Worm (Caenorhabditis elegans) whole organism, young adult: ENCODE data around the gene F40F9.3.
A peak's percentile ranks its signal among the peaks of the same experiment; 100 is the strongest.

Experiments used
- B0035.1 ChIP-seq: sonication (generic microtip); optimal IDR thresholded peaks from 2 replicates; lab custom pipeline; 2016; ENCODE audit warnings: missing genetic modification characterization, mild to moderate bottlenecking, missing compliant biosample characterization, missing genotype, missing genetic modification reagents
- C17E4.6 ChIP-seq: fragments of 200-800 bp; sonication (Bioruptor generic); IDR thresholded peaks from 2 replicates; pipeline ENCODE4 v1.3.6; 2022; ENCODE audit warnings: missing genetic modification reagents, missing genetic modification characterization, missing compliant biosample characterization
- D2030.7 ChIP-seq: fragments of 200-800 bp; sonication (Bioruptor generic); IDR thresholded peaks from 2 replicates; pipeline ENCODE4 v1.3.6; 2022; ENCODE audit warnings: missing genetic modification reagents, missing genetic modification characterization, missing compliant biosample characterization
- F33H1.4 ChIP-seq: fragments of 200-800 bp; sonication (Bioruptor generic); IDR thresholded peaks from 2 replicates; pipeline ENCODE4 v1.3.6; 2022; ENCODE audit warnings: missing genetic modification reagents, missing genetic modification characterization, missing compliant biosample characterization
- F39B2.1 ChIP-seq: fragments of 200-800 bp; sonication (Bioruptor generic); IDR thresholded peaks from 2 replicates; pipeline ENCODE4 v1.3.6; 2022; ENCODE audit warnings: missing genetic modification reagents, missing genetic modification characterization, missing compliant biosample characterization
- F55B11.4 ChIP-seq: sonication (generic microtip); optimal IDR thresholded peaks from 2 replicates; lab custom pipeline; 2016; ENCODE audit warnings: missing compliant biosample characterization, missing genetic modification characterization, borderline replicate concordance; ENCODE audit not compliant: insufficient read depth
- Y67H2A.10 ChIP-seq: fragments of 200-800 bp; sonication (Bioruptor generic); conservative IDR thresholded peaks from 2 replicates; pipeline ENCODE4 v1.3.6; 2022; ENCODE audit warnings: missing genetic modification reagents, missing genetic modification characterization, missing compliant biosample characterization
- Y95B8A.8 ChIP-seq: fragments of 200-800 bp; sonication (Bioruptor generic); IDR thresholded peaks from 2 replicates; pipeline ENCODE4 v1.3.6; 2022; ENCODE audit warnings: missing genetic modification reagents, missing genetic modification characterization, missing compliant biosample characterization
- atf-7 ChIP-seq: sonication (generic microtip); optimal IDR thresholded peaks from 2 replicates; lab custom pipeline; 2017; ENCODE audit warnings: mild to moderate bottlenecking, missing genetic modification characterization, missing compliant biosample characterization
- athp-1 ChIP-seq: sonication (generic microtip); optimal IDR thresholded peaks from 2 replicates; lab custom pipeline; 2017; ENCODE audit warnings: mild to moderate bottlenecking, missing genetic modification characterization, missing compliant biosample characterization
- attf-5 ChIP-seq: fragments of 200-800 bp; sonication (Bioruptor generic); optimal IDR thresholded peaks from 2 replicates; lab custom pipeline; 2018; ENCODE audit warnings: mild to moderate bottlenecking, missing genetic modification characterization, missing compliant biosample characterization
- ccch-3 ChIP-seq: fragments of 200-800 bp; sonication (Bioruptor generic); optimal IDR thresholded peaks from 2 replicates; lab custom pipeline; 2018; ENCODE audit warnings: mild to moderate bottlenecking, missing genetic modification characterization, missing compliant biosample characterization
- cebp-1 ChIP-seq, 2 experiments: fragments of 200-800 bp in 1 of 2; sonication (Bioruptor generic) in 1 of 2; sonication (generic microtip) in 1 of 2; IDR thresholded peaks in 1 of 2; optimal IDR thresholded peaks in 1 of 2; 2 replicates each; pipeline versions ENCODE4 v1.3.6 to Lab custom; 2017 to 2022; ENCODE audit warnings: missing compliant biosample characterization in 2 of 2, missing genetic modification characterization in 2 of 2, mild to moderate bottlenecking in 1 of 2, missing genetic modification reagents in 1 of 2, moderate library complexity in 1 of 2
- ceh-100 ChIP-seq: fragments of 200-800 bp; sonication (Bioruptor generic); IDR thresholded peaks from 2 replicates; pipeline ENCODE4 v1.3.6; 2022; ENCODE audit warnings: missing genetic modification reagents, missing genetic modification characterization, missing compliant biosample characterization
- ceh-79 ChIP-seq: sonication (generic microtip); optimal IDR thresholded peaks from 2 replicates; lab custom pipeline; 2017; ENCODE audit warnings: mild to moderate bottlenecking, missing genetic modification characterization, missing compliant biosample characterization
- ceh-91 ChIP-seq: fragments of 200-800 bp; sonication (Bioruptor generic); IDR thresholded peaks from 2 replicates; pipeline ENCODE4 v1.3.6; 2022; ENCODE audit warnings: missing genetic modification reagents, missing genetic modification characterization, missing compliant biosample characterization
- dox-1 ChIP-seq: fragments of 200-800 bp; sonication (Bioruptor generic); IDR thresholded peaks from 2 replicates; pipeline ENCODE4 v1.3.6; 2022; ENCODE audit warnings: missing genetic modification reagents, missing genetic modification characterization, missing compliant biosample characterization
- dpl-1 ChIP-seq: fragments of 150-350 bp; optimal IDR thresholded peaks from 2 replicates; lab custom pipeline; 2014; ENCODE audit warnings: missing biosample characterization, missing genetic modification reagents, missing genetic modification characterization
- efl-1 ChIP-seq: fragments of 150-350 bp; optimal IDR thresholded peaks from 2 replicates; lab custom pipeline; 2014; ENCODE audit warnings: missing biosample characterization, missing genetic modification reagents, missing genetic modification characterization
- egl-44 ChIP-seq: fragments of 200-800 bp; sonication (Bioruptor generic); IDR thresholded peaks from 2 replicates; pipeline ENCODE4 v1.3.6; 2022; ENCODE audit warnings: missing genetic modification reagents, missing genetic modification characterization, missing compliant biosample characterization
- fkh-3 ChIP-seq: sonication (generic microtip); optimal IDR thresholded peaks from 2 replicates; lab custom pipeline; 2016; ENCODE audit warnings: mild to moderate bottlenecking, missing genetic modification characterization, missing compliant biosample characterization
- gei-17 ChIP-seq: fragments of 200-800 bp; sonication (Bioruptor generic); optimal IDR thresholded peaks from 2 replicates; lab custom pipeline; 2018; ENCODE audit warnings: mild to moderate bottlenecking, missing genetic modification characterization, missing compliant biosample characterization
- hlh-12 ChIP-seq: sonication (generic microtip); optimal IDR thresholded peaks from 2 replicates; lab custom pipeline; 2016; ENCODE audit warnings: missing genetic modification characterization, missing compliant biosample characterization
- hmg-1.2 ChIP-seq: fragments of 200-800 bp; sonication (Bioruptor generic); IDR thresholded peaks from 2 replicates; pipeline ENCODE4 v1.3.6; 2022; ENCODE audit warnings: missing genetic modification reagents, missing genetic modification characterization, missing compliant biosample characterization
- lin-40 ChIP-seq: sonication (generic microtip); optimal IDR thresholded peaks from 2 replicates; lab custom pipeline; 2016; ENCODE audit warnings: missing genetic modification characterization, mild to moderate bottlenecking, missing compliant biosample characterization, missing genotype, missing genetic modification reagents
- lin-54 ChIP-seq: fragments of 200-800 bp; sonication (Bioruptor generic); optimal IDR thresholded peaks from 2 replicates; lab custom pipeline; 2018; ENCODE audit warnings: mild to moderate bottlenecking, missing genetic modification characterization, missing compliant biosample characterization
- lsl-1 ChIP-seq: fragments of 200-800 bp; sonication (Bioruptor generic); optimal IDR thresholded peaks from 2 replicates; lab custom pipeline; 2018; ENCODE audit warnings: mild to moderate bottlenecking, missing genetic modification characterization, moderate library complexity, missing compliant biosample characterization
- madf-10 ChIP-seq: sonication (generic microtip); optimal IDR thresholded peaks from 2 replicates; lab custom pipeline; 2016; ENCODE audit warnings: mild to moderate bottlenecking, missing genetic modification characterization, missing compliant biosample characterization
- madf-6 ChIP-seq: fragments of 200-800 bp; sonication (Bioruptor generic); IDR thresholded peaks from 2 replicates; pipeline ENCODE4 v1.3.6; 2022; ENCODE audit warnings: missing genetic modification reagents, missing genetic modification characterization, missing compliant biosample characterization
- mcd-1 ChIP-seq: fragments of 200-800 bp; sonication (Bioruptor generic); IDR thresholded peaks from 2 replicates; pipeline ENCODE4 v1.3.6; 2022; ENCODE audit warnings: missing genetic modification reagents, missing genetic modification characterization, missing compliant biosample characterization
- mel-28 ChIP-seq: sonication (generic microtip); optimal IDR thresholded peaks from 2 replicates; lab custom pipeline; 2016; ENCODE audit warnings: borderline replicate concordance, mild to moderate bottlenecking, missing genetic modification characterization, missing compliant biosample characterization
- mes-4 ChIP-seq: sonication (generic microtip); optimal IDR thresholded peaks from 2 replicates; lab custom pipeline; 2016; ENCODE audit warnings: missing genotype, missing genetic modification characterization, missing compliant biosample characterization
- nhr-80 ChIP-seq: sonication (generic microtip); optimal IDR thresholded peaks from 2 replicates; lab custom pipeline; 2016; ENCODE audit warnings: missing genetic modification characterization, missing compliant biosample characterization
- rec-8 ChIP-seq, 2 experiments: sonication (generic microtip); optimal IDR thresholded peaks; 2 replicates each; lab custom pipeline; 2016; ENCODE audit warnings: mild to moderate bottlenecking in 2 of 2, missing genetic modification characterization in 2 of 2, missing genetic modification reagents in 2 of 2, missing genotype in 2 of 2, missing biosample characterization in 1 of 2, missing compliant biosample characterization in 1 of 2, moderate library complexity in 1 of 2
- rpc-1 ChIP-seq, 2 experiments: fragments of 150-350 bp in 1 of 2; sonication (generic microtip) in 1 of 2; optimal IDR thresholded peaks; 2 replicates each; lab custom pipeline; 2014 to 2018; ENCODE audit warnings: missing biosample characterization in 1 of 2, missing genetic modification characterization in 1 of 2, missing genetic modification reagents in 1 of 2, missing genotype in 1 of 2
- snpc-3.4 ChIP-seq: sonication (generic microtip); optimal IDR thresholded peaks from 2 replicates; lab custom pipeline; 2017; ENCODE audit warnings: missing genetic modification characterization, mild to moderate bottlenecking, missing compliant biosample characterization, antibody characterized with exemption, moderate library complexity, missing genotype, missing genetic modification reagents
- snpc-4 ChIP-seq, 5 experiments: fragments of 150-350 bp in 1 of 5; sonication (generic microtip) in 4 of 5; optimal IDR thresholded peaks; 2 replicates each; lab custom pipeline; 2014 to 2018; ENCODE audit warnings: missing genetic modification characterization in 5 of 5, missing biosample characterization in 3 of 5, antibody characterized with exemption in 2 of 5, mild to moderate bottlenecking in 2 of 5, missing compliant biosample characterization in 2 of 5, missing genotype in 2 of 5, moderate library complexity in 2 of 5, missing genetic modification reagents in 1 of 5
- tbp1 ChIP-seq: fragments of 200-800 bp; sonication (Bioruptor generic); optimal IDR thresholded peaks from 2 replicates; lab custom pipeline; 2018; ENCODE audit warnings: mild to moderate bottlenecking, missing genetic modification characterization, missing compliant biosample characterization
- ztf-18 ChIP-seq: sonication (generic microtip); optimal IDR thresholded peaks from 2 replicates; lab custom pipeline; 2016; ENCODE audit warnings: missing genotype, mild to moderate bottlenecking, missing genetic modification characterization, missing compliant biosample characterization
- ztf-22 ChIP-seq: fragments of 200-800 bp; sonication (Bioruptor generic); optimal IDR thresholded peaks from 2 replicates; lab custom pipeline; 2018; ENCODE audit warnings: mild to moderate bottlenecking, missing genetic modification characterization, moderate library complexity, missing compliant biosample characterization

The F40F9.3 gene

DNA sequence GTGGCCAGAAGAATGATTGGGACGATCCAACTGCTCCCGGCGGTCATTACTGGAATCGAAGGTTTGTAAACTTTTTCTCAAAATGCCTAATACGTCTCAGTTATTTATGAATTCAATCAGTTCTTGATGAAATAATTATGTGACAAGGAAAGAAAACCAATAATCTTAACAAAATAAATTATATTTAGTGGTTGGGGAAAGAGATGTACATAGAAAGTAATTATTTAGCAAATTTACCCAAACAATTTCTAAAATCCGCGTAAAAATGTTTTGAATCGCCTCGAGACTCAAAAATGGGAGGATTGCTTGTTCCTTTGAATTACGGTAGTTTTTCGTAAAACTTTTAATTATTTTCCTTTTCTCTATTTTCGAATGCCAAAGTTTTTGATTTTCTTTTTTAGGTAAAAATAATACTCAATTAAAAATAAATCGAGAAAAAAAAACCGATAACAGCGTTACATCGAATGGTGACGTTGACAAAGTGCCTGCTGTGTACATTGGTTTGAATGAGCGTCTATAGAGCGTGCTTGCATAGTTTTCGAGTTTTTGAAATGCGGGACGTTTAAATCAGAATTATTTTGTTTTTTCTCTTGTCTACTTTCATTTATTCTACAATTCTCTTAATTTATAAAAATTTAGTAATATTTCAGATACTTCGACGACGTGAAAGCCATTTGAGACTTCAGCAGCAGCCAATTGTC, 14.6 kb downstream of the F40F9.3 start, which contains the start of the genes aagr-3 and drap-1:
Gene aagr-3 (minus strand): TSS at position 51 of the 701 bp plus-strand sequence.
Gene drap-1 (plus strand): TSS at position 645 of the 701 bp plus-strand sequence.
- TF ChIP-seq nhr-80 (tag; lab: Kevin White, UChicago): peak; percentile 66
- peak; percentile 54 for TF ChIP-seq snpc-3.4 (tag; lab: Kevin White, UChicago)
- peak; percentile 14; the same call in 1 of the 2 replicates for TF ChIP-seq dox-1 (GFP tag; lab: Robert Waterston, UW)
- TF ChIP-seq D2030.7 (GFP tag; lab: Robert Waterston, UW): 0 out of 2 replicates have a peak, but pooled peaks have one; percentile 17
- peak; percentile 10 for TF ChIP-seq dpl-1
- peak; percentile 60 for TF ChIP-seq lsl-1 (GFP tag; lab: Kevin White, UChicago)
- no peak for TF ChIP-seq hlh-12 (tag; lab: Kevin White, UChicago)
- TF ChIP-seq snpc-4 (GFP tag; optimal IDR thresholded peaks at IDR 0.05; lab: Kevin White, UChicago): no peak
- TF ChIP-seq snpc-4 (tag; optimal IDR thresholded peaks at IDR 0.05; lab: Kevin White, UChicago): peak in 1 of 4 experiments; percentile 8
- TF ChIP-seq tbp1 (GFP tag; lab: Kevin White, UChicago): peak; percentile 0
- no peak for TF ChIP-seq F55B11.4 (tag; lab: Kevin White, UChicago)
- no peak for TF ChIP-seq rec-8 (tag; optimal IDR thresholded peaks at IDR 0.05; lab: Kevin White, UChicago)
- TF ChIP-seq F33H1.4 (GFP tag; lab: Robert Waterston, UW): peak; percentile 50; the same call in 1 of the 2 replicates
- peak; percentile 61 for TF ChIP-seq attf-5 (GFP tag; lab: Kevin White, UChicago)
- peak; percentile 3 for TF ChIP-seq efl-1 (GFP tag; lab: Kevin White, UChicago)
- TF ChIP-seq C17E4.6 (GFP tag; lab: Robert Waterston, UW): no peak
- TF ChIP-seq ceh-79 (tag; lab: Kevin White, UChicago): no peak
- TF ChIP-seq mcd-1 (GFP tag; lab: Robert Waterston, UW): peak; percentile 62
- TF ChIP-seq ceh-91 (GFP tag; lab: Robert Waterston, UW): 0 out of 2 replicates have a peak, but pooled peaks have one; percentile 27
- TF ChIP-seq lin-40 (tag; lab: Kevin White, UChicago): peak; percentile 11
- TF ChIP-seq lin-54: peak; percentile 42
- no peak for TF ChIP-seq cebp-1 (GFP tag; IDR thresholded peaks at IDR 0.05; lab: Robert Waterston, UW)
- TF ChIP-seq cebp-1 (tag; optimal IDR thresholded peaks at IDR 0.05; lab: Kevin White, UChicago): peak; percentile 40
- TF ChIP-seq madf-10 (tag; lab: Kevin White, UChicago): no peak

DNA sequence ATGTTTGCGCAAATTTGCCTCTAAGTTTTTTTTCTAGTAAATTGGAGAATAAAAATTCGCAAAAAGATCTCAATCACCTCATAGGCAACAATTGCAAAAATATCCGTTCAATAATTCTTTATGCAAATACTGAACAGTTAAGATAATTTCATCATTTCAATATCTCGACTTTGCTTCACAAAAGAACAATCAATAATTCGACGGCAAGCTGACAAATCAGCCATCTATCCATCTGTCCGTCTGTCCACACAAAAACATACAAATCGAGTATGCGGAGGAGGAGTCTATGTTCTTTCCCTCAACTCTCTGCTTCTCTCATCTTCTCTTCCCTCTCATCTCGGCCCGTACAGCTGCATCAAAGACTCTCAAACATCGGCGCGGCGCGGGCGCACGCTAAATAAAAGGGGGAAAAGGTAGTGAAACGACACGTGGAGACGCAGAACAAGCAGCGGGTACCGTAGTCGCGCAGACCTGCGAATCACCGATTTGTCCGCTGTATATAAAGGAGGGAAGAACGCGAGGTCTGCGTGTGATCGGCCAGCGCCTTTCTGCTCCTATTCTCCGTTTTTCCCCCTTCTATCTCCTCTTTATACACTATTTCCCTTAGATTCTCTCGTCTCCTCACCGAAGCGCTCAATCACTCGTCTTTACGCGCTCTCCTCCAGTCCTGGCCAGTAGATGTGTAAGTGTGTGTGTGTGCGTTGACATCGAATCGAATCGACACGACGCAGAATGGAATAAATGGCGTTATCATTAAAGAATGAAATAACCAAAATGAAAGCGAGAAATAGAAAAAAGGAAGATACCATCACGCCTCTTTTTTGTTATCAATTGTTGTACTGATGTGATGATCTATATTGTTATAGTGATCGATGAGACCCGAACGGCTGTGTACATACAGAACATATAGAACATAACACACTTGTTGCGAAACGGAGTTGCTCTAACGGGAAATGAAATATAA, 16.0 kb downstream of the F40F9.3 start:
- peak; percentile 19 for TF ChIP-seq madf-6 (GFP tag; lab: Robert Waterston, UW)
- no peak for TF ChIP-seq F55B11.4 (tag; lab: Kevin White, UChicago)
- peak; percentile 55 for TF ChIP-seq snpc-4 (GFP tag; optimal IDR thresholded peaks at IDR 0.05; lab: Kevin White, UChicago)
- TF ChIP-seq snpc-4 (tag; optimal IDR thresholded peaks at IDR 0.05; lab: Kevin White, UChicago): peak; percentile 42 to 79 (median 78)
- no peak for TF ChIP-seq mes-4 (tag; lab: Kevin White, UChicago)
- TF ChIP-seq atf-7 (tag; lab: Kevin White, UChicago): peak; percentile 93
- TF ChIP-seq mel-28 (tag; lab: Kevin White, UChicago): peak; percentile 14
- TF ChIP-seq Y67H2A.10 (GFP tag; lab: Robert Waterston, UW): peak; percentile 55
- peak; percentile 33; the same call in 1 of the 2 replicates for TF ChIP-seq ceh-100 (GFP tag; lab: Robert Waterston, UW)
- 0 out of 2 replicates have a peak, but pooled peaks have one; percentile 33 for TF ChIP-seq Y95B8A.8 (GFP tag; lab: Robert Waterston, UW)
- no peak for TF ChIP-seq F39B2.1
- peak; percentile 18 for TF ChIP-seq ccch-3 (GFP tag; lab: Kevin White, UChicago)
- TF ChIP-seq hmg-1.2 (GFP tag; lab: Robert Waterston, UW): peak; percentile 66; the same call in 1 of the 2 replicates
- peak; percentile 71 for TF ChIP-seq ztf-18
- TF ChIP-seq athp-1 (tag; lab: Kevin White, UChicago): peak; percentile 59
- no peak for TF ChIP-seq fkh-3 (tag; lab: Kevin White, UChicago)
- no peak for TF ChIP-seq rpc-1 (optimal IDR thresholded peaks at IDR 0.05; lab: Kevin White, UChicago)
- TF ChIP-seq rpc-1 (tag; optimal IDR thresholded peaks at IDR 0.05; lab: Kevin White, UChicago): no peak
- TF ChIP-seq ztf-22 (GFP tag; lab: Kevin White, UChicago): peak; percentile 72
- peak; percentile 78 for TF ChIP-seq B0035.1 (tag; lab: Kevin White, UChicago)
- peak; percentile 71; the same call in 1 of the 2 replicates for TF ChIP-seq egl-44
- TF ChIP-seq gei-17 (GFP tag; lab: Kevin White, UChicago): peak; percentile 66
